Fruit fly (Drosophila melanogaster) whole organism, embryonic: ENCODE results near the gene AP-1-2beta.

ENCODE experiments used
- B-H1 ChIP-seq: fragments of 200-800 bp; sonication (Bioruptor generic); IDR thresholded peaks from 3 replicates; pipeline ENCODE4 v1.3.6; 2022; ENCODE audit warnings: missing biosample characterization, missing genetic modification characterization
- BtbVII ChIP-seq: fragments of 200-800 bp; sonication (Bioruptor generic); optimal IDR thresholded peaks from 3 replicates; lab custom pipeline; 2017; ENCODE audit warnings: missing biosample characterization, mild to moderate bottlenecking, missing genetic modification characterization
- CG10274 ChIP-seq: fragments of 200-800 bp; sonication (Bioruptor generic); optimal IDR thresholded peaks from 3 replicates; lab custom pipeline; 2017; ENCODE audit warnings: missing biosample characterization, mild to moderate bottlenecking, missing genetic modification characterization
- CG10959 ChIP-seq: fragments of 200-800 bp; sonication (Bioruptor generic); IDR thresholded peaks from 2 replicates; pipeline ENCODE4 v1.3.6; 2022; ENCODE audit warnings: missing biosample characterization, missing genetic modification characterization
- CG11456 ChIP-seq: fragments of 200-800 bp; sonication (Bioruptor generic); IDR thresholded peaks from 3 replicates; pipeline ENCODE4 v1.3.6; 2022; ENCODE audit warnings: missing biosample characterization, missing genetic modification characterization
- CG12659 ChIP-seq: fragments of 200-800 bp; sonication (Bioruptor generic); optimal IDR thresholded peaks from 3 replicates; lab custom pipeline; 2017; ENCODE audit warnings: mild to moderate bottlenecking, missing biosample characterization, missing genetic modification reagents, missing genetic modification characterization
- CG13296 ChIP-seq: fragments of 200-800 bp; sonication (Bioruptor generic); optimal IDR thresholded peaks from 3 replicates; lab custom pipeline; 2018; ENCODE audit warnings: missing biosample characterization, mild to moderate bottlenecking, missing genetic modification characterization
- CG13624 ChIP-seq: fragments of 200-800 bp; sonication (Bioruptor generic); optimal IDR thresholded peaks from 2 replicates; lab custom pipeline; 2016; ENCODE audit warnings: missing biosample characterization, missing genetic modification characterization
- CG14441 ChIP-seq: fragments of 200-800 bp; sonication (Bioruptor generic); IDR thresholded peaks from 2 replicates; pipeline ENCODE4 v1.3.6; 2022; ENCODE audit warnings: missing biosample characterization, missing genetic modification characterization
- CG15601 ChIP-seq: fragments of 200-800 bp; sonication (Bioruptor generic); optimal IDR thresholded peaks from 3 replicates; lab custom pipeline; 2019; ENCODE audit warnings: missing biosample characterization, mild to moderate bottlenecking, missing genetic modification characterization, moderate library complexity
- CG17359 ChIP-seq: fragments of 200-800 bp; sonication (Bioruptor generic); optimal IDR thresholded peaks from 3 replicates; lab custom pipeline; 2018; ENCODE audit warnings: missing biosample characterization, mild to moderate bottlenecking, missing genetic modification characterization, moderate library complexity
- CG17385 ChIP-seq: fragments of 200-800 bp; sonication (Bioruptor generic); optimal IDR thresholded peaks from 3 replicates; lab custom pipeline; 2018; ENCODE audit warnings: missing biosample characterization, mild to moderate bottlenecking, missing genetic modification characterization
- CG17829 ChIP-seq: fragments of 200-800 bp; optimal IDR thresholded peaks from 2 replicates; lab custom pipeline; 2019; ENCODE audit warnings: missing biosample characterization, mild to moderate bottlenecking, missing genetic modification characterization, moderate library complexity
- CG31441 ChIP-seq: fragments of 200-800 bp; sonication (Bioruptor generic); IDR thresholded peaks from 2 replicates; pipeline ENCODE4 v1.3.6; 2022; ENCODE audit warnings: missing biosample characterization, missing genetic modification characterization
- CG3281 ChIP-seq: fragments of 200-800 bp; sonication (Bioruptor generic); optimal IDR thresholded peaks from 3 replicates; lab custom pipeline; 2017; ENCODE audit warnings: missing biosample characterization, mild to moderate bottlenecking, missing genetic modification characterization
- CG4617 ChIP-seq: fragments of 200-800 bp; sonication (Bioruptor generic); optimal IDR thresholded peaks from 3 replicates; lab custom pipeline; 2016; ENCODE audit warnings: missing biosample characterization, missing genetic modification characterization, borderline replicate concordance
- CG6689 ChIP-seq: fragments of 200-800 bp; sonication (Bioruptor generic); IDR thresholded peaks from 2 replicates; pipeline ENCODE4 v1.3.6; 2022; ENCODE audit warnings: missing biosample characterization, missing genetic modification characterization
- CG6813 ChIP-seq: fragments of 200-800 bp; sonication (Bioruptor generic); optimal IDR thresholded peaks from 2 replicates; lab custom pipeline; 2017; ENCODE audit warnings: missing biosample characterization, missing genetic modification characterization, mild to moderate bottlenecking, moderate library complexity, missing genetic modification reagents
- CG7745 ChIP-seq: fragments of 200-800 bp; sonication (Bioruptor generic); optimal IDR thresholded peaks from 2 replicates; lab custom pipeline; 2018; ENCODE audit warnings: missing biosample characterization, mild to moderate bottlenecking, missing genetic modification characterization, moderate library complexity
- CG7963 ChIP-seq: fragments of 200-800 bp; sonication (Bioruptor generic); IDR thresholded peaks from 3 replicates; pipeline ENCODE4 v1.3.6; 2022; ENCODE audit warnings: missing biosample characterization, missing genetic modification characterization; ENCODE audit not compliant: partially characterized antibody
- Deaf1 ChIP-seq: fragments of 200-800 bp; optimal IDR thresholded peaks from 3 replicates; lab custom pipeline; 2019; ENCODE audit warnings: missing biosample characterization, mild to moderate bottlenecking, missing genetic modification characterization, moderate library complexity
- Fer2 ChIP-seq: fragments of 200-800 bp; sonication (Bioruptor generic); optimal IDR thresholded peaks from 2 replicates; lab custom pipeline; 2018; ENCODE audit warnings: missing biosample characterization, mild to moderate bottlenecking, missing genetic modification characterization, moderate library complexity
- Lim3 ChIP-seq: fragments of 200-800 bp; sonication (Bioruptor generic); IDR thresholded peaks from 2 replicates; pipeline ENCODE4 v1.3.6; 2022; ENCODE audit warnings: missing biosample characterization, missing genetic modification characterization
- NC2β ChIP-seq: fragments of 200-800 bp; sonication (Bioruptor generic); optimal IDR thresholded peaks from 2 replicates; lab custom pipeline; 2016; ENCODE audit warnings: missing biosample characterization, missing genetic modification characterization
- NFAT ChIP-seq: fragments of 200-800 bp; sonication (Bioruptor generic); IDR thresholded peaks from 2 replicates; pipeline ENCODE4 v1.3.6; 2022; ENCODE audit warnings: missing biosample characterization, missing genetic modification characterization
- Ravus ChIP-seq: fragments of 200-800 bp; sonication (Bioruptor generic); IDR thresholded peaks from 2 replicates; pipeline ENCODE4 v1.3.6; 2022; ENCODE audit warnings: missing biosample characterization, missing genetic modification characterization
- Rx ChIP-seq: fragments of 200-800 bp; sonication (Bioruptor generic); IDR thresholded peaks from 2 replicates; pipeline ENCODE4 v1.3.6; 2022; ENCODE audit warnings: missing biosample characterization, missing genetic modification characterization
- abd-A ChIP-seq: fragments of 200-800 bp; sonication (Bioruptor generic); optimal IDR thresholded peaks from 3 replicates; lab custom pipeline; 2019; ENCODE audit warnings: missing biosample characterization, mild to moderate bottlenecking, missing genetic modification characterization, moderate library complexity
- bcd ChIP-seq: fragments of 200-800 bp; sonication (Bioruptor generic); optimal IDR thresholded peaks from 2 replicates; lab custom pipeline; 2017; ENCODE audit warnings: missing biosample characterization, mild to moderate bottlenecking, missing genetic modification characterization
- caup ChIP-seq: fragments of 200-800 bp; sonication (Bioruptor generic); optimal IDR thresholded peaks from 3 replicates; lab custom pipeline; 2017; ENCODE audit warnings: missing biosample characterization, mild to moderate bottlenecking, missing genetic modification characterization, moderate library complexity; ENCODE audit not compliant: severe bottlenecking
- corto ChIP-seq: fragments of 200-800 bp; sonication (Bioruptor generic); optimal IDR thresholded peaks from 2 replicates; lab custom pipeline; 2016; ENCODE audit warnings: missing biosample characterization, mild to moderate bottlenecking, missing genetic modification characterization, moderate library complexity
- ems ChIP-seq: fragments of 200-800 bp; sonication (Bioruptor generic); optimal IDR thresholded peaks from 3 replicates; lab custom pipeline; 2016; ENCODE audit warnings: missing biosample characterization, missing genetic modification characterization
- ftz-f1 ChIP-seq: fragments of 200-800 bp; sonication (Bioruptor generic); optimal IDR thresholded peaks from 2 replicates; lab custom pipeline; 2016; ENCODE audit warnings: missing biosample characterization, missing genetic modification characterization
- hkb ChIP-seq, 2 experiments: fragments of 200-800 bp in 1 of 2; fragments of >200 bp in 1 of 2; sonication (Bioruptor generic) in 1 of 2; IDR thresholded peaks in 1 of 2; optimal IDR thresholded peaks in 1 of 2; 2 replicates each; pipeline versions ENCODE4 v1.3.6 to Lab custom; 2017 to 2022; ENCODE audit warnings: missing biosample characterization in 1 of 2, missing genetic modification characterization in 1 of 2
- lilli ChIP-seq: fragments of 200-800 bp; sonication (Bioruptor generic); optimal IDR thresholded peaks from 3 replicates; lab custom pipeline; 2016; ENCODE audit warnings: missing biosample characterization, missing genetic modification characterization
- lov ChIP-seq, 2 experiments: fragments of 200-800 bp in 1 of 2; fragments of >200 bp in 1 of 2; sonication (Bioruptor generic) in 1 of 2; IDR thresholded peaks in 1 of 2; optimal IDR thresholded peaks in 1 of 2; 2 replicates in 1 of 2; 3 replicates in 1 of 2; pipeline versions ENCODE4 v1.3.6 to Lab custom; 2017 to 2022; ENCODE audit warnings: missing biosample characterization in 1 of 2, missing genetic modification characterization in 1 of 2
- mirr ChIP-seq: fragments of 200-800 bp; sonication (Bioruptor generic); optimal IDR thresholded peaks from 3 replicates; lab custom pipeline; 2018; ENCODE audit warnings: missing biosample characterization, mild to moderate bottlenecking, missing genetic modification characterization
- nau ChIP-seq: fragments of 200-800 bp; sonication (Bioruptor generic); optimal IDR thresholded peaks from 3 replicates; lab custom pipeline; 2017; ENCODE audit warnings: missing biosample characterization, mild to moderate bottlenecking, missing genetic modification characterization, missing genetic modification reagents
- pum ChIP-seq: fragments of 200-800 bp; sonication (Bioruptor generic); optimal IDR thresholded peaks from 2 replicates; lab custom pipeline; 2016; ENCODE audit warnings: missing biosample characterization, missing genetic modification characterization
- pzg ChIP-seq: fragments of 200-800 bp; sonication (Bioruptor generic); optimal IDR thresholded peaks from 3 replicates; lab custom pipeline; 2018; ENCODE audit warnings: missing biosample characterization, mild to moderate bottlenecking, missing genetic modification characterization, moderate library complexity
- sc ChIP-seq, 3 experiments: fragments of >200 bp in 2 of 3; fragments of 200-800 bp in 1 of 3; sonication (Bioruptor generic) in 1 of 3; optimal IDR thresholded peaks; 2 replicates in 2 of 3; 3 replicates in 1 of 3; lab custom pipeline; 2017; ENCODE audit warnings: mild to moderate bottlenecking in 1 of 3, missing biosample characterization in 1 of 3, missing genetic modification characterization in 1 of 3, missing genetic modification reagents in 1 of 3
- shn ChIP-seq: fragments of 200-800 bp; sonication (Bioruptor generic); optimal IDR thresholded peaks from 3 replicates; lab custom pipeline; 2016; ENCODE audit warnings: missing biosample characterization, missing genetic modification characterization
- sim ChIP-seq: fragments of 200-800 bp; sonication (Bioruptor generic); IDR thresholded peaks from 2 replicates; pipeline ENCODE4 v1.3.6; 2022; ENCODE audit warnings: missing biosample characterization, missing genetic modification characterization
- slbo ChIP-seq: fragments of 200-800 bp; sonication (Bioruptor generic); IDR thresholded peaks from 2 replicates; pipeline ENCODE4 v1.3.6; 2022; ENCODE audit warnings: missing biosample characterization, missing genetic modification characterization
- sob ChIP-seq: fragments of 200-800 bp; sonication (Bioruptor generic); IDR thresholded peaks from 2 replicates; pipeline ENCODE4 v1.3.6; 2022; ENCODE audit warnings: missing biosample characterization, missing genetic modification characterization
- tgo ChIP-seq: fragments of 200-800 bp; sonication (Bioruptor generic); IDR thresholded peaks from 3 replicates; pipeline ENCODE4 v1.3.6; 2022; ENCODE audit warnings: missing biosample characterization, missing genetic modification characterization
- wdn ChIP-seq: fragments of 200-800 bp; sonication (Bioruptor generic); IDR thresholded peaks from 2 replicates; pipeline ENCODE4 v1.3.6; 2022; ENCODE audit warnings: missing biosample characterization, missing genetic modification characterization
- zen ChIP-seq: fragments of 200-800 bp; sonication (Bioruptor generic); optimal IDR thresholded peaks from 3 replicates; lab custom pipeline; 2018; ENCODE audit warnings: missing biosample characterization, mild to moderate bottlenecking, missing genetic modification characterization, moderate library complexity
- zfh2 ChIP-seq: fragments of 200-800 bp; sonication (Bioruptor generic); optimal IDR thresholded peaks from 2 replicates; lab custom pipeline; 2016; ENCODE audit warnings: missing biosample characterization, missing genetic modification characterization

The AP-1-2beta gene

DNA sequence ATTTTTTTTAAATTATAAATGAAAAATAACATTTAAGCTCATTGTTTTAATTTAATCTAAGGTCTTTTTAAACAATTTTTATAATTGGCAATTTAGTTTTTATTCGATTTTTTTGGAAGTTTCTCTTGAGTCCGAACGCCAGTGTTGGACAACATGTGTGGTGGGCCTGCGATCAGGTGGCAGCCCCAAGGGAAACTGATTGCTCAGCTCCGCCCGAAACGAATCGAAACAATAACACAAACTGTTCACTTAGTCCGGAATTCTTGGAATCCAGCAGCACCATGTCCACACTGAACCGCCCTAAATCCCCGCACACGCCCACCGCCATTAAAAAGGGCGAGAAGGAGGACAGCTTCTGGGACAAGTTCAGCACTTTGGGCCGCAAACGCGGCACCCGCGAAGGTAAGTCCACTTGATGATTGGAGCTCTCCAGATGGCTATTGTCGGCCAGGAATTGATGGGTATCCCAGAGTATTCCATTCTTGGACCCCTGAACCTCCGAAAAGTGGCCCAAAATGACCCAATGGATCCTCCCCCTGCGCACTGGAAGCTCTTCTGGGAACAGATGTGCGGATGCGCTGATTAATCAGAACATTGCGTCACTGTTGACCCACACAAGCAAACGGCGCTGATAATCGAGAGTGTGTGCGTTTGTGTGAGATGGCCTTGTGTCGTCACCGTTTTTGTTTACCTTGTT is 15.3 kb downstream of the AP-1-2beta start, which contains the start of gene parvin (continued):
- TF ChIP-seq sc (optimal IDR thresholded peaks at IDR 0.05; lab: Kevin White, UChicago) (no peak), sc (GFP tag; optimal IDR thresholded peaks at IDR 0.05; lab: Kevin White, UChicago) (no peak), CG7745 (tag; lab: Kevin White, UChicago) (no peak), CG13624 (GFP tag; lab: Kevin White, UChicago) (no peak), NFAT (GFP tag; lab: Robert Waterston, UW) (no peak), caup (no peak), Ravus (GFP tag; lab: Robert Waterston, UW) (no peak), CG13296 (GFP tag; lab: Kevin White, UChicago) (no peak), CG7963 (GFP tag; lab: Robert Waterston, UW) (no peak), CG11456 (GFP tag; lab: Robert Waterston, UW) (no peak), Fer2 (no peak), CG6689 (GFP tag; lab: Robert Waterston, UW) (no peak), Deaf1 (tag; lab: Kevin White, UChicago) (no peak), tgo (GFP tag; lab: Robert Waterston, UW) (no peak), corto (GFP tag; lab: Kevin White, UChicago) (no peak), zen (no peak), CG14441 (GFP tag; lab: Robert Waterston, UW) (no peak), mirr (GFP tag; lab: Kevin White, UChicago) (no peak), CG3281 (GFP tag; lab: Kevin White, UChicago) (no peak), NC2β (GFP tag; lab: Kevin White, UChicago) (no peak), zfh2 (no peak), abd-A (tag; lab: Kevin White, UChicago) (no peak), Rx (GFP tag; lab: Robert Waterston, UW) (no peak), lilli (GFP tag; lab: Kevin White, UChicago) (no peak), pzg (GFP tag; lab: Kevin White, UChicago) (peak; percentile 37), BtbVII (peak; percentile 87), CG17359 (no peak), CG15601 (no peak), B-H1 (GFP tag; lab: Robert Waterston, UW) (no peak), bcd (no peak), sim (no peak), CG17829 (tag; lab: Kevin White, UChicago) (no peak), hkb (optimal IDR thresholded peaks at IDR 0.05; lab: Kevin White, UChicago) (no peak), hkb (GFP tag; IDR thresholded peaks at IDR 0.05; lab: Robert Waterston, UW) (no peak), CG12659 (peak; percentile 38), ftz-f1 (GFP tag; lab: Kevin White, UChicago) (peak; percentile 69), CG4617 (peak; percentile 30), nau (GFP tag; lab: Kevin White, UChicago) (no peak), CG6813 (GFP tag; lab: Kevin White, UChicago) (no peak), pum (GFP tag; lab: Kevin White, UChicago) (no peak), CG10959 (GFP tag; lab: Robert Waterston, UW) (no peak), sob (GFP tag; lab: Robert Waterston, UW) (0 out of 2 replicates have a peak, but pooled peaks have one; percentile 14), Lim3 (GFP tag; lab: Robert Waterston, UW) (no peak), ems (GFP tag; lab: Kevin White, UChicago) (no peak), CG31441 (GFP tag; lab: Robert Waterston, UW) (no peak), lov (optimal IDR thresholded peaks at IDR 0.05; lab: Kevin White, UChicago) (no peak), lov (GFP tag; IDR thresholded peaks at IDR 0.05; lab: Robert Waterston, UW) (no peak), CG10274 (GFP tag; lab: Kevin White, UChicago) (no peak), wdn (no peak), CG17385 (GFP tag; lab: Kevin White, UChicago) (no peak), slbo (GFP tag; lab: Robert Waterston, UW) (no peak), shn (no peak)
